Worm (Caenorhabditis elegans) whole organism, L1 larva: ENCODE data around the gene sru-16.
"Not testable (repeated sequence)": the region's sequence is repeated elsewhere in the genome, so short reads cannot be mapped to it uniquely, and the experiment has no call there.

Experiments used
- aly-2 ChIP-seq: fragments of 150-350 bp; optimal IDR thresholded peaks from 2 replicates; lab custom pipeline; 2014; ENCODE audit warnings: missing biosample characterization, missing genetic modification characterization
- ama-1 ChIP-seq: fragments of 150-350 bp; optimal IDR thresholded peaks from 2 replicates; lab custom pipeline; 2014
- ceh-82 ChIP-seq, 3 experiments: fragments of 150-350 bp in 1 of 3; sonication (generic microtip) in 2 of 3; optimal IDR thresholded peaks; 2 replicates each; lab custom pipeline; 2014 to 2017; ENCODE audit warnings: missing biosample characterization in 3 of 3, missing genetic modification characterization in 3 of 3
- fkh-10 ChIP-seq: sonication (generic microtip); optimal IDR thresholded peaks from 2 replicates; lab custom pipeline; 2017; ENCODE audit warnings: missing biosample characterization, missing genetic modification reagents, missing genetic modification characterization
- grh-1 ChIP-seq: fragments of 200-800 bp; sonication (Bioruptor generic); IDR thresholded peaks from 2 replicates; pipeline ENCODE4 v1.3.6; 2022; ENCODE audit warnings: missing genetic modification reagents, missing genetic modification characterization, missing compliant biosample characterization
- nhr-12 ChIP-seq: sonication (generic microtip); optimal IDR thresholded peaks from 2 replicates; lab custom pipeline; 2017; ENCODE audit warnings: missing biosample characterization, missing genetic modification characterization
- nhr-19 ChIP-seq: fragments of 200-800 bp; sonication (Bioruptor generic); conservative IDR thresholded peaks from 2 replicates; pipeline ENCODE4 v1.3.6; 2022; ENCODE audit warnings: missing genetic modification characterization, missing compliant biosample characterization
- nhr-237 ChIP-seq: fragments of 150-350 bp; optimal IDR thresholded peaks from 2 replicates; lab custom pipeline; 2014; ENCODE audit warnings: missing biosample characterization, missing genetic modification characterization
- nhr-76 ChIP-seq: sonication (generic microtip); optimal IDR thresholded peaks from 2 replicates; lab custom pipeline; 2017; ENCODE audit warnings: missing biosample characterization, missing genetic modification characterization
- zag-1 ChIP-seq: fragments of 150-350 bp; optimal IDR thresholded peaks from 2 replicates; lab custom pipeline; 2014; ENCODE audit warnings: missing biosample characterization, missing genetic modification characterization

DNA sequence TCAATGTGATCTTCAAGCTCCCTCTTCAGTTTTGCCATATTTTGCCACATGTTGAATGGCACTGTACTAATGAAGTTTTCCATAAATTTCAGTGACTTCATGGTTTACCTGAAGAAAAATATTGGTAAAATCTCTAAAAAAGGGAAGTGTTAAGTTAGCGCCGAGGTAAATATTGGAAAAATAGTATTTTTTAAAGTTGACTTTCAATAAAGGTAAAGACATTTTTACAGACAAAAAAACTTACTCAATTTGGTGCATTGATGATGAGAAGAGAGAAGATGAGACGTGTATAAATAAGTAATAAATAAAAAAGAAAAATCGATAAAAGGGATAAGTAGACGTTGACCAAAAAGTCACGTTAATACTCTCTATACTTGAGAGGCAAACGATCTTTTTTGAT is 18.8 kb downstream of the sru-16 start, which contains the start of gene Y45F10B.9:
- TF ChIP-seq nhr-19 (GFP tag; lab: Robert Waterston, UW); nhr-76; nhr-12 (tag; lab: Kevin White, UChicago); zag-1 (tag; lab: Kevin White, UChicago); fkh-10 (GFP tag; lab: Kevin White, UChicago); aly-2; nhr-237 (tag; lab: Kevin White, UChicago); ceh-82 (tag; optimal IDR thresholded peaks at IDR 0.05; lab: Kevin White, UChicago); ama-1; grh-1 (GFP tag; lab: Robert Waterston, UW): not testable (repeated sequence)
